Worm (Caenorhabditis elegans) whole organism, midembryonic: ENCODE measurements around the gene srlf-14.

ENCODE experiments used
- T22C8.4 ChIP-seq: fragments of 200-800 bp; sonication (Bioruptor generic); IDR thresholded peaks from 2 replicates; pipeline ENCODE4 v1.3.6; 2022; ENCODE audit warnings: missing genetic modification characterization, missing compliant biosample characterization
- cog-1 ChIP-seq: sonication (generic microtip); optimal IDR thresholded peaks from 2 replicates; lab custom pipeline; 2016; ENCODE audit warnings: missing genetic modification characterization, missing compliant biosample characterization
- flt-1 ChIP-seq: fragments of 200-800 bp; sonication (Bioruptor generic); IDR thresholded peaks from 2 replicates; pipeline ENCODE4 v1.3.6; 2022; ENCODE audit warnings: missing genetic modification characterization, missing compliant biosample characterization
- klf-2 ChIP-seq: fragments of 200-800 bp; sonication (Bioruptor generic); conservative IDR thresholded peaks from 2 replicates; pipeline ENCODE4 v1.3.6; 2022; ENCODE audit warnings: missing genetic modification reagents, missing genetic modification characterization, missing compliant biosample characterization
- med-1 ChIP-seq: sonication (generic microtip); optimal IDR thresholded peaks from 2 replicates; lab custom pipeline; 2017; ENCODE audit warnings: missing genetic modification characterization, mild to moderate bottlenecking, missing compliant biosample characterization, antibody characterized with exemption, missing genetic modification reagents; ENCODE audit not compliant: insufficient read depth
- ref-1 ChIP-seq: fragments of 200-800 bp; sonication (Bioruptor generic); conservative IDR thresholded peaks from 2 replicates; pipeline ENCODE4 v1.3.6; 2022; ENCODE audit warnings: missing genetic modification reagents, missing genetic modification characterization, missing compliant biosample characterization
- tab-1 ChIP-seq: fragments of 200-800 bp; sonication (Bioruptor generic); IDR thresholded peaks from 2 replicates; pipeline ENCODE4 v1.3.6; 2022; ENCODE audit warnings: missing genetic modification characterization, missing compliant biosample characterization
- ztf-23 ChIP-seq: fragments of 200-800 bp; sonication (Bioruptor generic); IDR thresholded peaks from 2 replicates; pipeline ENCODE4 v1.3.6; 2022; ENCODE audit warnings: missing genetic modification reagents, missing genetic modification characterization, missing compliant biosample characterization
- ztf-29 ChIP-seq: fragments of 200-800 bp; sonication (Bioruptor generic); IDR thresholded peaks from 2 replicates; pipeline ENCODE4 v1.3.6; 2022; ENCODE audit warnings: missing genetic modification reagents, missing genetic modification characterization, missing compliant biosample characterization

- TF ChIP-seq tab-1 (no peak), flt-1 (GFP tag; lab: Robert Waterston, UW) (no peak), klf-2 (GFP tag; lab: Robert Waterston, UW) (no peak), ref-1 (GFP tag; lab: Robert Waterston, UW) (no peak), ztf-29 (no peak), ztf-23 (no peak), med-1 (no peak), cog-1 (tag; lab: Kevin White, UChicago) (no peak), T22C8.4 (GFP tag; lab: Robert Waterston, UW) (peak; percentile 56; the same call in 1 of the 2 replicates)
These were observed 33.1 kb downstream of the srlf-14 start, which contains the start of gene rbm-22 for ce11 chrIV:10861102-10861501.
